Fruit fly (Drosophila melanogaster): ENCODE results near the gene CG7402.

DNA sequence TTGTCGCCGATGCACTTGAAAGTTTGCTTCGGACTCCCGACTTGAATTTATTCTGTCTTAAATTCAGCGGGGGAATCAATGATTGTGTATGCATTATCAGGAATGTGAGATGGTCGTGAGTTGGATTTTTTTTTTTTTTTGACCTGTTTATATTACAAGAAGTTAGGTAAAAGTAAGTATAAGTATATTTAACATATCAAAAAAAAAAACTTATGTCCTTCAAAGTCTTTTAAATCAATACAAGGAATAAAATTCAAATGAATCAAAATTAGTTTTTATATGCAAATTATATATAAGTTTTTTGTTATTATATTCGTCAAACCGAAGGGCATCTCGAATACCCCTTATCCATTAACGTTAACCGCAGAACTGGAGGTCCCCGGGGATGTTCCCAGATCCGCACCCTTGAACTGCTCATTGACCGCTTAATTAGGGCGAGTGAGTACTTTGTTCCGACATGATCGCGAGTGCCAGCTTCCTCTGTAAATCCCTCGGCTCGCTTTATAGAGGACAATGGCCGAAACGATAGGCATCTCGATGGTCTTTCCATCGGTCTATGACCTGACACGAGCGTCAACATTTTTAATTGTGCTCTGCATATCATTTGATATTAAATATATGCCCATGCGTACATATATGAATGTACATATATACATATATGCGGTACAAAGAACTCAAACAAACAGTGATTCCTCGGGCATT lies 39.2 kb downstream of the CG7402 start:
- TF ChIP-seq psq (optimal IDR thresholded peaks at IDR 0.05) (no peak), h (optimal IDR thresholded peaks at IDR 0.05) (no peak), ttk (optimal IDR thresholded peaks at IDR 0.05) (no peak)

Measured in Kc167 (cell line).